Worm (Caenorhabditis elegans) whole organism, mixed stage, embryonic: ENCODE data around the gene unc-64.

Experiments
- mab-5 ChIP-seq: fragments of 150-350 bp; optimal IDR thresholded peaks from 2 replicates; lab custom pipeline; 2014; ENCODE audit warnings: missing biosample characterization, missing genetic modification characterization
- pha-4 ChIP-seq: fragments of 150-350 bp; optimal IDR thresholded peaks from 2 replicates; lab custom pipeline; 2018; ENCODE audit warnings: missing biosample characterization, missing genetic modification reagents, missing genetic modification characterization
- sem-2 ChIP-seq: fragments of 200-800 bp; sonication (Bioruptor generic); optimal IDR thresholded peaks from 2 replicates; lab custom pipeline; 2018; ENCODE audit warnings: mild to moderate bottlenecking, missing genetic modification characterization, missing compliant biosample characterization

- TF ChIP-seq sem-2 (GFP tag; lab: Kevin White, UChicago) (no peak), mab-5 (tag; lab: Kevin White, UChicago) (no peak), pha-4 (no peak)
Measured at ce11 chrIII:13285421-13285820, 8.4 kb downstream of the unc-64 start, which contains the start of gene F56A8.8.
